Fruit fly (Drosophila melanogaster) whole organism, embryonic: Measurements from ENCODE around the gene Lsd-1.

Experiments used
- Atf6 ChIP-seq: fragments of 200-800 bp; sonication (Bioruptor generic); IDR thresholded peaks from 2 replicates; pipeline ENCODE4 v1.3.6; 2022; ENCODE audit warnings: missing biosample characterization, missing genetic modification characterization
- Awh ChIP-seq: fragments of 200-800 bp; sonication (Bioruptor generic); IDR thresholded peaks from 2 replicates; pipeline ENCODE4, ENCODE4 v1.3.6; 2022; ENCODE audit warnings: missing biosample characterization, missing genetic modification characterization
- CG10267 ChIP-seq: fragments of 200-800 bp; sonication (Bioruptor generic); optimal IDR thresholded peaks from 2 replicates; lab custom pipeline; 2018; ENCODE audit warnings: missing biosample characterization, mild to moderate bottlenecking, missing genetic modification characterization, moderate library complexity
- CG10321 ChIP-seq: fragments of 200-800 bp; sonication (Bioruptor generic); IDR thresholded peaks from 2 replicates; pipeline ENCODE4 v1.3.6; 2022; ENCODE audit warnings: missing biosample characterization, missing genetic modification characterization
- CG10462 ChIP-seq: fragments of 200-800 bp; sonication (Bioruptor generic); optimal IDR thresholded peaks from 2 replicates; lab custom pipeline; 2016; ENCODE audit warnings: missing biosample characterization, missing genetic modification characterization
- CG11723 ChIP-seq: fragments of 200-800 bp; sonication (Bioruptor generic); optimal IDR thresholded peaks from 2 replicates; lab custom pipeline; 2017; ENCODE audit warnings: missing biosample characterization, mild to moderate bottlenecking, missing genetic modification characterization
- CG12071 ChIP-seq: fragments of 200-800 bp; sonication (Bioruptor generic); optimal IDR thresholded peaks from 3 replicates; lab custom pipeline; 2018; ENCODE audit warnings: missing biosample characterization, mild to moderate bottlenecking, missing genetic modification characterization
- CG12155 ChIP-seq: fragments of 200-800 bp; sonication (Bioruptor generic); optimal IDR thresholded peaks from 3 replicates; lab custom pipeline; 2016; ENCODE audit warnings: missing biosample characterization, missing genetic modification characterization
- CG13894 ChIP-seq: fragments of 200-800 bp; sonication (Bioruptor generic); optimal IDR thresholded peaks from 3 replicates; lab custom pipeline; 2018; ENCODE audit warnings: missing biosample characterization, mild to moderate bottlenecking, missing genetic modification characterization, moderate library complexity
- CG15269 ChIP-seq: fragments of 200-800 bp; sonication (Bioruptor generic); optimal IDR thresholded peaks from 2 replicates; lab custom pipeline; 2018; ENCODE audit warnings: missing biosample characterization, mild to moderate bottlenecking, missing genetic modification characterization, moderate library complexity
- CG1647 ChIP-seq: fragments of 200-800 bp; sonication (Bioruptor generic); optimal IDR thresholded peaks from 3 replicates; lab custom pipeline; 2016; ENCODE audit warnings: missing biosample characterization, missing genetic modification characterization
- CG2116 ChIP-seq: fragments of 200-800 bp; sonication (Bioruptor generic); optimal IDR thresholded peaks from 3 replicates; lab custom pipeline; 2018; ENCODE audit warnings: missing biosample characterization, mild to moderate bottlenecking, missing genetic modification characterization
- CG3163 ChIP-seq: fragments of 200-800 bp; sonication (Bioruptor generic); optimal IDR thresholded peaks from 3 replicates; lab custom pipeline; 2016; ENCODE audit warnings: missing biosample characterization, missing genetic modification characterization
- CG3838 ChIP-seq: fragments of 200-800 bp; sonication (Bioruptor generic); optimal IDR thresholded peaks from 3 replicates; lab custom pipeline; 2016; ENCODE audit warnings: missing biosample characterization, missing genetic modification characterization
- CG3847 ChIP-seq: fragments of 200-800 bp; sonication (Bioruptor generic); IDR thresholded peaks from 2 replicates; pipeline ENCODE4 v1.3.6; 2022; ENCODE audit warnings: missing biosample characterization, missing genetic modification characterization
- CG4424 ChIP-seq: fragments of 200-800 bp; sonication (Bioruptor generic); optimal IDR thresholded peaks from 3 replicates; lab custom pipeline; 2016; ENCODE audit warnings: missing biosample characterization, missing genetic modification characterization
- CG4730 ChIP-seq: fragments of 200-800 bp; sonication (Bioruptor generic); IDR thresholded peaks from 2 replicates; pipeline ENCODE4 v1.3.6; 2022; ENCODE audit warnings: missing biosample characterization, missing genetic modification characterization
- CG8290 ChIP-seq, 3 experiments: fragments of 200-800 bp; sonication (Bioruptor generic); optimal IDR thresholded peaks; 2 replicates each; lab custom pipeline; 2016 to 2019; ENCODE audit warnings: missing biosample characterization in 3 of 3, missing genetic modification characterization in 3 of 3, mild to moderate bottlenecking in 2 of 3, moderate library complexity in 1 of 3
- CG8944 ChIP-seq: fragments of 200-800 bp; sonication (Bioruptor generic); optimal IDR thresholded peaks from 3 replicates; lab custom pipeline; 2016; ENCODE audit warnings: missing biosample characterization, missing genetic modification characterization
- Eip74EF ChIP-seq, 2 experiments: fragments of 200-800 bp in 1 of 2; fragments of >200 bp in 1 of 2; sonication (Bioruptor generic) in 1 of 2; optimal IDR thresholded peaks; 2 replicates each; lab custom pipeline; 2017 to 2019; ENCODE audit warnings: missing biosample characterization in 2 of 2, missing genetic modification characterization in 2 of 2, mild to moderate bottlenecking in 1 of 2, moderate library complexity in 1 of 2
- Elba2 ChIP-seq: fragments of 200-800 bp; sonication (Bioruptor generic); optimal IDR thresholded peaks from 3 replicates; lab custom pipeline; 2016; ENCODE audit warnings: missing biosample characterization, missing genetic modification characterization
- Fer3 ChIP-seq: fragments of 200-800 bp; sonication (Bioruptor generic); optimal IDR thresholded peaks from 2 replicates; lab custom pipeline; 2018; ENCODE audit warnings: missing biosample characterization, mild to moderate bottlenecking, missing genetic modification characterization, moderate library complexity
- Hand ChIP-seq: fragments of 200-800 bp; sonication (Bioruptor generic); optimal IDR thresholded peaks from 2 replicates; lab custom pipeline; 2017; ENCODE audit warnings: mild to moderate bottlenecking, missing biosample characterization, missing genetic modification reagents, missing genetic modification characterization
- Hmr ChIP-seq: fragments of 200-800 bp; sonication (Bioruptor generic); optimal IDR thresholded peaks from 3 replicates; lab custom pipeline; 2017; ENCODE audit warnings: mild to moderate bottlenecking, missing biosample characterization, missing genetic modification reagents, missing genetic modification characterization
- Kr ChIP-seq: fragments of 200-800 bp; sonication (Bioruptor generic); optimal IDR thresholded peaks from 2 replicates; lab custom pipeline; 2017; ENCODE audit warnings: missing biosample characterization, mild to moderate bottlenecking, missing genetic modification characterization
- Opbp ChIP-seq: fragments of 200-800 bp; sonication (Bioruptor generic); IDR thresholded peaks from 3 replicates; pipeline ENCODE4 v1.3.6; 2022; ENCODE audit warnings: missing biosample characterization, missing genetic modification characterization; ENCODE audit not compliant: partially characterized antibody
- Scr ChIP-seq: fragments of 200-800 bp; sonication (Bioruptor generic); IDR thresholded peaks from 2 replicates; pipeline ENCODE4 v1.3.6; 2022; ENCODE audit warnings: missing biosample characterization, missing genetic modification characterization; ENCODE audit not compliant: partially characterized antibody
- TFAM ChIP-seq: fragments of 200-800 bp; sonication (Bioruptor generic); optimal IDR thresholded peaks from 2 replicates; lab custom pipeline; 2017; ENCODE audit warnings: missing biosample characterization, missing genetic modification characterization, inconsistent platforms
- chm ChIP-seq: fragments of 200-800 bp; sonication (Bioruptor generic); IDR thresholded peaks from 2 replicates; pipeline ENCODE4 v1.3.6; 2022; ENCODE audit warnings: missing biosample characterization, missing genetic modification characterization
- chn ChIP-seq: fragments of 200-800 bp; sonication (Bioruptor generic); optimal IDR thresholded peaks from 2 replicates; lab custom pipeline; 2016; ENCODE audit warnings: missing biosample characterization, missing genetic modification characterization
- dan ChIP-seq: fragments of 200-800 bp; sonication (Bioruptor generic); IDR thresholded peaks from 2 replicates; pipeline ENCODE4 v1.3.6; 2022; ENCODE audit warnings: missing biosample characterization, missing genetic modification characterization
- eyg ChIP-seq: fragments of 200-800 bp; sonication (Bioruptor generic); optimal IDR thresholded peaks from 3 replicates; lab custom pipeline; 2016; ENCODE audit warnings: missing biosample characterization, missing genetic modification characterization
- fd102C ChIP-seq: fragments of 200-800 bp; sonication (Bioruptor generic); optimal IDR thresholded peaks from 2 replicates; lab custom pipeline; 2018; ENCODE audit warnings: missing biosample characterization, mild to moderate bottlenecking, missing genetic modification characterization, moderate library complexity
- grn ChIP-seq: fragments of 200-800 bp; sonication (Bioruptor generic); optimal IDR thresholded peaks from 3 replicates; lab custom pipeline; 2017; ENCODE audit warnings: missing biosample characterization, missing genetic modification characterization
- hbn ChIP-seq: fragments of 200-800 bp; sonication (Bioruptor generic); IDR thresholded peaks from 2 replicates; pipeline ENCODE4 v1.3.6; 2022; ENCODE audit warnings: missing biosample characterization, missing genetic modification characterization; ENCODE audit not compliant: partially characterized antibody
- hkb ChIP-seq, 2 experiments: fragments of 200-800 bp in 1 of 2; fragments of >200 bp in 1 of 2; sonication (Bioruptor generic) in 1 of 2; IDR thresholded peaks in 1 of 2; optimal IDR thresholded peaks in 1 of 2; 2 replicates each; pipeline versions ENCODE4 v1.3.6 to Lab custom; 2017 to 2022; ENCODE audit warnings: missing biosample characterization in 1 of 2, missing genetic modification characterization in 1 of 2
- ind ChIP-seq: fragments of 200-800 bp; sonication (Bioruptor generic); optimal IDR thresholded peaks from 3 replicates; lab custom pipeline; 2016; ENCODE audit warnings: missing biosample characterization, missing genetic modification characterization
- jing ChIP-seq: fragments of 200-800 bp; sonication (Bioruptor generic); optimal IDR thresholded peaks from 2 replicates; lab custom pipeline; 2018; ENCODE audit warnings: missing biosample characterization, mild to moderate bottlenecking, missing genetic modification characterization
- ken ChIP-seq: fragments of 200-800 bp; sonication (Bioruptor generic); IDR thresholded peaks from 3 replicates; pipeline ENCODE4 v1.3.6; 2022; ENCODE audit warnings: missing biosample characterization, missing genetic modification characterization
- lola ChIP-seq, 3 experiments: fragments of >200 bp in 2 of 3; fragments of 200-800 bp in 1 of 3; sonication (Bioruptor generic) in 1 of 3; optimal IDR thresholded peaks; 2 replicates each; lab custom pipeline; 2017 to 2019; ENCODE audit warnings: missing biosample characterization in 3 of 3, missing genetic modification characterization in 3 of 3, mild to moderate bottlenecking in 1 of 3, moderate library complexity in 1 of 3
- nerfin-1 ChIP-seq: fragments of 200-800 bp; sonication (Bioruptor generic); optimal IDR thresholded peaks from 3 replicates; lab custom pipeline; 2019; ENCODE audit warnings: missing biosample characterization, mild to moderate bottlenecking, missing genetic modification characterization, moderate library complexity
- onecut ChIP-seq: fragments of 200-800 bp; sonication (Bioruptor generic); IDR thresholded peaks from 2 replicates; pipeline ENCODE4 v1.3.6; 2022; ENCODE audit warnings: missing biosample characterization, missing genetic modification characterization
- phol ChIP-seq: fragments of 200-800 bp; sonication (Bioruptor generic); optimal IDR thresholded peaks from 3 replicates; lab custom pipeline; 2018; ENCODE audit warnings: missing biosample characterization, mild to moderate bottlenecking, missing genetic modification characterization, moderate library complexity
- pzg ChIP-seq: fragments of 200-800 bp; sonication (Bioruptor generic); optimal IDR thresholded peaks from 3 replicates; lab custom pipeline; 2018; ENCODE audit warnings: missing biosample characterization, mild to moderate bottlenecking, missing genetic modification characterization, moderate library complexity
- sd ChIP-seq: fragments of 200-800 bp; sonication (Bioruptor generic); optimal IDR thresholded peaks from 3 replicates; lab custom pipeline; 2018; ENCODE audit warnings: missing biosample characterization, mild to moderate bottlenecking, missing genetic modification characterization, moderate library complexity
- stwl ChIP-seq: fragments of 200-800 bp; sonication (Bioruptor generic); optimal IDR thresholded peaks from 3 replicates; lab custom pipeline; 2018; ENCODE audit warnings: missing biosample characterization, mild to moderate bottlenecking, missing genetic modification characterization, moderate library complexity
- tx ChIP-seq: fragments of 200-800 bp; sonication (Bioruptor generic); optimal IDR thresholded peaks from 2 replicates; lab custom pipeline; 2016; ENCODE audit warnings: missing biosample characterization, missing genetic modification characterization
- zfh2 ChIP-seq: fragments of 200-800 bp; sonication (Bioruptor generic); optimal IDR thresholded peaks from 2 replicates; lab custom pipeline; 2016; ENCODE audit warnings: missing biosample characterization, missing genetic modification characterization

Gene Lsd-1

DNA sequence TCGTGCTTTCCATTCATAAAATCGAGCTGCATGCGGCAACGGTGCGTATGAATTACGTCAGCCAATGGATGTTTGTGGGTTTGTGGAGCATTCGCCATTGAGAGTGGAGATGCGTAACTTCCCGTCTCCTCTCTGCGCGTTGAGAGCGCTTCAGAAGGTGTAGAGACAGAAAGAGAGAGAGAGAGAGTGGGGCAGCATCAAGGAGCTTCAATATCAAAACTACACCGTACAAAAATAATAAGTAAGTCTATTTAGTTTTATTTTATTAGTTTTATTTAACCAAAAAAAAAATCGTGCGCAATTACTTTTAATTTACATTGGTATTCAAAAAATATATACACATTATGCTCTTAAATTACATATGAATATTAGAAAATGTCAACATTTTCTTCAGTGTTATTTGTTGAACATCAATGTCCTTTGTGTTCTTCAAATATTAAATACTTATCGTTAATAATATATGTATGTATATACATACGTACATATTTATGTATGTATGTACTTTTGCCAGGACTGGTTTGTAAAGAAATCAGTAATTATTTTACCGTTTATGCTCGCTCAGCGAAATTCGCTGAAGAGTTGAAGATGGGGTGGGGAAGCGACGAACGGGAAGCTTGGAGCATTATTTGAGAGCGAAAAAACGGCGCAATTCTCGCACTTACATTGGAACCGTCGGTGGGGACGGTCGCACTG is 40.8 kb upstream of the Lsd-1 start, which contains the start of gene CG10365 (continued):
- TF ChIP-seq pzg (GFP tag; lab: Kevin White, UChicago) (no peak), CG10267 (peak; percentile 84), CG8290 (GFP tag; optimal IDR thresholded peaks at IDR 0.05; lab: Kevin White, UChicago) (peak; percentile 26), CG8290 (tag; optimal IDR thresholded peaks at IDR 0.05; lab: Kevin White, UChicago) (no peak), Scr (no peak), Elba2 (GFP tag; lab: Kevin White, UChicago) (no peak), CG12155 (GFP tag; lab: Kevin White, UChicago) (peak; percentile 76), CG10462 (GFP tag; lab: Kevin White, UChicago) (peak; percentile 55), CG11723 (GFP tag; lab: Kevin White, UChicago) (no peak), CG3847 (GFP tag; lab: Robert Waterston, UW) (peak; percentile 81), chm (no peak; the same call in 1 of the 2 replicates), CG10321 (GFP tag; lab: Robert Waterston, UW) (peak; percentile 32; the same call in 1 of the 2 replicates), lola (GFP tag; optimal IDR thresholded peaks at IDR 0.05; lab: Kevin White, UChicago) (peak in 1 of 3 experiments; percentile 39), Kr (GFP tag; lab: Kevin White, UChicago) (no peak), nerfin-1 (tag; lab: Kevin White, UChicago) (peak; percentile 80), CG15269 (tag; lab: Kevin White, UChicago) (peak; percentile 95), Eip74EF (GFP tag; optimal IDR thresholded peaks at IDR 0.05; lab: Kevin White, UChicago) (peak in 1 of 2 experiments; percentile 93), chn (GFP tag; lab: Kevin White, UChicago) (no peak), CG2116 (GFP tag; lab: Kevin White, UChicago) (peak; percentile 56), CG8944 (GFP tag; lab: Kevin White, UChicago) (no peak), phol (peak; percentile 89), dan (no peak), CG4424 (GFP tag; lab: Kevin White, UChicago) (peak; percentile 82), grn (GFP tag; lab: Kevin White, UChicago) (no peak), ken (GFP tag; lab: Robert Waterston, UW) (no peak), Fer3 (tag; lab: Kevin White, UChicago) (peak; percentile 92), sd (peak; percentile 65), zfh2 (no peak), stwl (tag; lab: Kevin White, UChicago) (no peak), Awh (peak; percentile 61; the same call in 1 of the 2 replicates), Atf6 (GFP tag; lab: Robert Waterston, UW) (peak; percentile 94), CG13894 (tag; lab: Kevin White, UChicago) (peak; percentile 86), CG1647 (no peak), hbn (GFP tag; lab: Robert Waterston, UW) (no peak), tx (no peak), Opbp (no peak), CG4730 (GFP tag; lab: Robert Waterston, UW) (peak; percentile 68), Hand (GFP tag; lab: Kevin White, UChicago) (peak; percentile 88), TFAM (GFP tag; lab: Kevin White, UChicago) (peak; percentile 21), onecut (GFP tag; lab: Robert Waterston, UW) (peak; percentile 74), CG3163 (GFP tag; lab: Kevin White, UChicago) (no peak), hkb (optimal IDR thresholded peaks at IDR 0.05; lab: Kevin White, UChicago) (no peak), hkb (GFP tag; IDR thresholded peaks at IDR 0.05; lab: Robert Waterston, UW) (peak; percentile 84), CG12071 (GFP tag; lab: Kevin White, UChicago) (no peak), jing (GFP tag; lab: Kevin White, UChicago) (no peak), Hmr (GFP tag; lab: Kevin White, UChicago) (peak; percentile 94), ind (GFP tag; lab: Kevin White, UChicago) (peak; percentile 81), fd102C (GFP tag; lab: Kevin White, UChicago) (no peak), eyg (GFP tag; lab: Kevin White, UChicago) (no peak), CG3838 (GFP tag; lab: Kevin White, UChicago) (peak; percentile 6)
